Fruit fly (Drosophila melanogaster) whole organism, prepupa: ENCODE results near the gene CG17786.

Source experiments
- CG10631 ChIP-seq: fragments of 200-800 bp; sonication (Bioruptor generic); optimal IDR thresholded peaks from 2 replicates; lab custom pipeline; 2016; ENCODE audit warnings: missing biosample characterization, missing genetic modification characterization
- CG1621 ChIP-seq: fragments of 200-800 bp; sonication (Bioruptor generic); optimal IDR thresholded peaks from 3 replicates; lab custom pipeline; 2018; ENCODE audit warnings: missing biosample characterization, mild to moderate bottlenecking, missing genetic modification characterization
- CG6276 ChIP-seq: fragments of 200-800 bp; sonication (Bioruptor generic); optimal IDR thresholded peaks from 2 replicates; lab custom pipeline; 2017; ENCODE audit warnings: missing biosample characterization, mild to moderate bottlenecking, missing genetic modification characterization
- Ets21C ChIP-seq: fragments of 200-800 bp; sonication (Bioruptor generic); optimal IDR thresholded peaks from 3 replicates; lab custom pipeline; 2016; ENCODE audit warnings: missing biosample characterization, missing genetic modification characterization
- Gug ChIP-seq: fragments of 200-800 bp; sonication (Bioruptor generic); IDR thresholded peaks from 2 replicates; pipeline ENCODE4 v1.3.6; 2022; ENCODE audit warnings: missing biosample characterization, missing genetic modification characterization
- Hr38 ChIP-seq: sonication (Bioruptor generic); optimal IDR thresholded peaks from 2 replicates; lab custom pipeline; 2016; ENCODE audit warnings: missing biosample characterization, missing genetic modification characterization
- Lpt ChIP-seq: fragments of 200-800 bp; sonication (Bioruptor generic); optimal IDR thresholded peaks from 3 replicates; lab custom pipeline; 2016; ENCODE audit warnings: missing biosample characterization, missing genetic modification characterization
- fd85E ChIP-seq: fragments of 200-800 bp; sonication (Bioruptor generic); optimal IDR thresholded peaks from 3 replicates; lab custom pipeline; 2016; ENCODE audit warnings: missing biosample characterization, missing genetic modification characterization
- salr ChIP-seq, 2 experiments: fragments of 200-800 bp; sonication (Bioruptor generic); optimal IDR thresholded peaks; 3 replicates each; lab custom pipeline; 2016 to 2018; ENCODE audit warnings: missing biosample characterization in 2 of 2, missing genetic modification characterization in 2 of 2, mild to moderate bottlenecking in 1 of 2

dm6 chr3R:24233366-24234161 lies 15.0 kb upstream of the CG17786 start:
- TF ChIP-seq salr (GFP tag; optimal IDR thresholded peaks at IDR 0.05; lab: Kevin White, UChicago), result no peak
- no peak for TF ChIP-seq Lpt (GFP tag; lab: Kevin White, UChicago)
- TF ChIP-seq CG6276 (GFP tag; lab: Kevin White, UChicago), result no peak
- no peak for TF ChIP-seq Hr38
- no peak for TF ChIP-seq fd85E (GFP tag; lab: Kevin White, UChicago)
- no peak for TF ChIP-seq Ets21C (GFP tag; lab: Kevin White, UChicago)
- 0 out of 2 replicates have a peak, but pooled peaks have one; percentile 25 for TF ChIP-seq Gug (GFP tag; lab: Robert Waterston, UW)
- TF ChIP-seq CG1621 (tag; lab: Kevin White, UChicago), result no peak
- no peak for TF ChIP-seq CG10631 (GFP tag; lab: Kevin White, UChicago)
